Worm (Caenorhabditis elegans): ENCODE results near the gene nhr-119.

Gene nhr-119

ce11 chrII:2800550-2801233 is at the start of gene nhr-119:
TSS of gene nhr-119 (minus strand) at chrII:2800600.
- no peak for TF ChIP-seq F44E2.7 (GFP tag; IDR thresholded peaks at IDR 0.05)
- peak; percentile 65 for TF ChIP-seq pha-4 (GFP tag; IDR thresholded peaks at IDR 0.05)
- TF ChIP-seq pha-4 (tag; optimal IDR thresholded peaks at IDR 0.05): no peak
- TF ChIP-seq hif-1 (tag; optimal IDR thresholded peaks at IDR 0.05): peak in 1 of 2 experiments; percentile 14
- peak; percentile 64 for TF ChIP-seq aha-1 (tag)
- TF ChIP-seq snpc-1.2 (GFP tag; IDR thresholded peaks at IDR 0.05): no peak
- no peak for TF ChIP-seq snpc-4 (tag; optimal IDR thresholded peaks at IDR 0.05)
- no peak for TF ChIP-seq skn-1 (tag; optimal IDR thresholded peaks at IDR 0.05)
- TF ChIP-seq T26A8.4 (GFP tag; IDR thresholded peaks at IDR 0.05): peak; percentile 74
- no peak for TF ChIP-seq spr-3 (GFP tag; optimal IDR thresholded peaks at IDR 0.05)
- peak; percentile 68 for TF ChIP-seq mes-2 (tag; optimal IDR thresholded peaks at IDR 0.05; ENCODE audit: poor library complexity, severe bottlenecking)
- peak; percentile 51 for TF ChIP-seq cey-2 (tag; optimal IDR thresholded peaks at IDR 0.05; ENCODE audit: borderline replicate concordance, insufficient read depth)
- TF ChIP-seq hlh-30 (tag; optimal IDR thresholded peaks at IDR 0.05; ENCODE audit: insufficient read depth): peak; percentile 73
- TF ChIP-seq nhr-237 (tag; optimal IDR thresholded peaks at IDR 0.05): no peak
- peak; percentile 74 for TF ChIP-seq lin-1 (GFP tag; IDR thresholded peaks at IDR 0.05)
- no peak for TF ChIP-seq lim-7 (GFP tag; IDR thresholded peaks at IDR 0.05)
- peak; percentile 91 for TF ChIP-seq nhr-28 (tag; optimal IDR thresholded peaks at IDR 0.05)
- peak; percentile 6 for TF ChIP-seq lin-13 (GFP tag; optimal IDR thresholded peaks at IDR 0.05)
- peak; percentile 89 for TF ChIP-seq mxl-3 (GFP tag; optimal IDR thresholded peaks at IDR 0.05)
- peak; percentile 8 for TF ChIP-seq nhr-10 (tag; optimal IDR thresholded peaks at IDR 0.05)
- peak; percentile 59 for TF ChIP-seq mep-1 (tag; optimal IDR thresholded peaks at IDR 0.05)
- TF ChIP-seq tra-1 (GFP tag; IDR thresholded peaks at IDR 0.05): peak; percentile 83
- TF ChIP-seq hmg-1.1 (GFP tag; IDR thresholded peaks at IDR 0.05): peak; percentile 59
- peak; percentile 22 for TF ChIP-seq jun-1 (tag; optimal IDR thresholded peaks at IDR 0.05)
- no peak for TF ChIP-seq zip-11 (GFP tag; IDR thresholded peaks at IDR 0.05)
- peak; percentile 66 for TF ChIP-seq php-3 (GFP tag; IDR thresholded peaks at IDR 0.05)
- TF ChIP-seq nhr-77 (tag; optimal IDR thresholded peaks at IDR 0.05): peak; percentile 45
- peak; percentile 70 for TF ChIP-seq ceh-20 (GFP tag; IDR thresholded peaks at IDR 0.05)
- TF ChIP-seq daf-19 (GFP tag; conservative IDR thresholded peaks at IDR 0.05): no peak
- TF ChIP-seq lsy-2 (tag; optimal IDR thresholded peaks at IDR 0.05): peak in 1 of 2 experiments; percentile 76
- TF ChIP-seq lin-29 (GFP tag; IDR thresholded peaks at IDR 0.05): no peak
- peak; percentile 85 for TF ChIP-seq nhr-102 (tag; optimal IDR thresholded peaks at IDR 0.05)
- TF ChIP-seq pqm-1 (tag; optimal IDR thresholded peaks at IDR 0.05): peak; percentile 56
- TF ChIP-seq mdl-1 (tag; optimal IDR thresholded peaks at IDR 0.05): peak; percentile 11 to 81
- peak; percentile 38 for TF ChIP-seq fos-1 (tag; optimal IDR thresholded peaks at IDR 0.05)
- peak; percentile 44 for TF ChIP-seq nhr-6 (tag; optimal IDR thresholded peaks at IDR 0.05)
- TF ChIP-seq fkh-10 (GFP tag; optimal IDR thresholded peaks at IDR 0.05): no peak
- TF ChIP-seq mdt-29 (GFP tag; IDR thresholded peaks at IDR 0.05): 0 out of 2 replicates have a peak, but pooled peaks have one; percentile 31
- peak; percentile 93 for TF ChIP-seq nhr-48 (tag; optimal IDR thresholded peaks at IDR 0.05)
- peak; percentile 47 for TF ChIP-seq duxl-1 (tag; optimal IDR thresholded peaks at IDR 0.05; ENCODE audit: poor library complexity)
- TF ChIP-seq hlh-11 (tag; optimal IDR thresholded peaks at IDR 0.05): peak; percentile 93
- peak; percentile 56 for TF ChIP-seq spr-1 (tag; optimal IDR thresholded peaks at IDR 0.05)
- peak in 1 of 2 experiments; percentile 68 for TF ChIP-seq unc-62 (GFP tag; optimal IDR thresholded peaks at IDR 0.05 in 1 of 2)
- no peak for TF ChIP-seq unc-62 (tag; optimal IDR thresholded peaks at IDR 0.05)
- TF ChIP-seq ceh-28 (tag; optimal IDR thresholded peaks at IDR 0.05): peak; percentile 19
- TF ChIP-seq zag-1 (tag; optimal IDR thresholded peaks at IDR 0.05): no peak
- TF ChIP-seq lir-3 (tag; optimal IDR thresholded peaks at IDR 0.05): no peak
- no peak for TF ChIP-seq ceh-44 (GFP tag; IDR thresholded peaks at IDR 0.05)
- no peak for TF ChIP-seq ceh-32 (tag; optimal IDR thresholded peaks at IDR 0.05; ENCODE audit: poor library complexity)
- no peak for TF ChIP-seq T20F7.1 (GFP tag; optimal IDR thresholded peaks at IDR 0.05)

Measured in whole organism, L4 larva.